Worm (Caenorhabditis elegans): ENCODE measurements around the gene C47D2.1.

The C47D2.1 gene

DNA sequence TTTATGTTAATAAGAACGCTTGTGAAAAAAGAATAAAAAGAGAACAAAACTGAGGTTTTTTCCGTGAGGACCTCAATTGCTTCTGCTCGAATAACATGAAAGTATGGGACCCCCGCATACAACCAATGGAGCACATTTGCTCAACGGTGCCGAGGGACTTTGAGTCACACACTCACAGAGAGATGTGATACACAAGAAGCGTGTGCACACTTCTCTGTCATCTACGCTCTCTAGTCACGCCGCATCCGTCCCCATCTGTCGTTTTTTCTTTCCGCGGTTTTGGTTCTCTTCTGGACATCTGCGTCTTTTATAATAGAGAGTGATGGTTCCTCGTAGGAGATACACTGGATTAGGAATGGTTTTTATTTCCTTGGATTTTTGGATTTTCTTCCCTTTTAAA is 8.9 kb upstream of the C47D2.1 start (continued):
- TF ChIP-seq T20F7.1 (GFP tag; optimal IDR thresholded peaks at IDR 0.05) (no peak), egl-43 (GFP tag; IDR thresholded peaks at IDR 0.05) (no peak), nhr-28 (tag; optimal IDR thresholded peaks at IDR 0.05) (no peak), daf-12 (tag; optimal IDR thresholded peaks at IDR 0.05) (no peak), ama-1 (optimal IDR thresholded peaks at IDR 0.05) (no peak), Y5F2A.4 (GFP tag; optimal IDR thresholded peaks at IDR 0.05) (no peak), nhr-77 (tag; optimal IDR thresholded peaks at IDR 0.05) (no peak), hlh-30 (tag; optimal IDR thresholded peaks at IDR 0.05; ENCODE audit: insufficient read depth) (peak; percentile 85), rbr-2 (tag; optimal IDR thresholded peaks at IDR 0.05) (peak; percentile 55)

ce11 chrX:8210999-8211398 is 3.9 kb upstream of the C47D2.1 start, which contains the start of gene cdd-1:
Gene cdd-1, minus strand, starts transcription at chrX:8211149.
- TF ChIP-seq ces-1 (GFP tag; optimal IDR thresholded peaks at IDR 0.05) (no peak), hmg-1.1 (GFP tag; IDR thresholded peaks at IDR 0.05) (no peak), F26F4.8 (GFP tag; conservative IDR thresholded peaks at IDR 0.05) (no peak), spr-1 (tag; optimal IDR thresholded peaks at IDR 0.05) (no peak), unc-62 (GFP tag; optimal IDR thresholded peaks at IDR 0.05 in 1 of 2) (peak in 1 of 2 experiments; percentile 47), unc-62 (tag; optimal IDR thresholded peaks at IDR 0.05) (no peak), lin-38 (GFP tag; IDR thresholded peaks at IDR 0.05) (no peak), lin-15B (tag; optimal IDR thresholded peaks at IDR 0.05) (no peak), dve-1 (tag; optimal IDR thresholded peaks at IDR 0.05; ENCODE audit: insufficient read depth) (peak; percentile 75), R02D3.7 (tag; optimal IDR thresholded peaks at IDR 0.05) (no peak), Y105C5A.15 (GFP tag; IDR thresholded peaks at IDR 0.05) (no peak), ctbp-1 (GFP tag; IDR thresholded peaks at IDR 0.05) (no peak), pqm-1 (tag; optimal IDR thresholded peaks at IDR 0.05) (peak; percentile 36), lin-1 (GFP tag; IDR thresholded peaks at IDR 0.05) (peak; percentile 61; the same call in 1 of the 2 replicates), daf-16 (GFP tag; optimal IDR thresholded peaks at IDR 0.05) (no peak), daf-16 (tag; optimal IDR thresholded peaks at IDR 0.05) (peak; percentile 77), zip-11 (GFP tag; IDR thresholded peaks at IDR 0.05) (no peak), unc-39 (tag; optimal IDR thresholded peaks at IDR 0.05) (no peak), dmd-6 (GFP tag; IDR thresholded peaks at IDR 0.05) (peak; percentile 53; the same call in 1 of the 2 replicates), dmd-9 (GFP tag; IDR thresholded peaks at IDR 0.05) (no peak), hlh-30 (tag; optimal IDR thresholded peaks at IDR 0.05; ENCODE audit: insufficient read depth) (peak; percentile 64), egl-27 (tag; optimal IDR thresholded peaks at IDR 0.05) (no peak), nhr-41 (GFP tag; IDR thresholded peaks at IDR 0.05) (0 out of 2 replicates have a peak, but pooled peaks have one; percentile 6), egl-43 (GFP tag; IDR thresholded peaks at IDR 0.05) (no peak), snpc-4 (tag; optimal IDR thresholded peaks at IDR 0.05) (no peak), snpc-1.2 (GFP tag; IDR thresholded peaks at IDR 0.05) (no peak), Y48G9A.11 (GFP tag; IDR thresholded peaks at IDR 0.05) (no peak), T26A8.4 (GFP tag; IDR thresholded peaks at IDR 0.05) (no peak), rbr-2 (tag; optimal IDR thresholded peaks at IDR 0.05) (no peak), dmd-8 (GFP tag; IDR thresholded peaks at IDR 0.05) (no peak), nhr-237 (tag; optimal IDR thresholded peaks at IDR 0.05) (no peak), php-3 (GFP tag; IDR thresholded peaks at IDR 0.05) (peak; percentile 97), ceh-20 (GFP tag; IDR thresholded peaks at IDR 0.05) (peak; percentile 73), nhr-42 (GFP tag; IDR thresholded peaks at IDR 0.05) (no peak), ZK337.2 (GFP tag; IDR thresholded peaks at IDR 0.05) (no peak), F10B5.3 (tag; optimal IDR thresholded peaks at IDR 0.05) (no peak), ZK546.5 (tag; optimal IDR thresholded peaks at IDR 0.05) (no peak), zfp-2 (tag; optimal IDR thresholded peaks at IDR 0.05) (no peak), zag-1 (tag; optimal IDR thresholded peaks at IDR 0.05) (no peak), lin-39 (tag; optimal IDR thresholded peaks at IDR 0.05) (no peak), duxl-1 (tag; optimal IDR thresholded peaks at IDR 0.05; ENCODE audit: poor library complexity) (no peak), hif-1 (tag; optimal IDR thresholded peaks at IDR 0.05) (no peak), madf-5 (GFP tag; IDR thresholded peaks at IDR 0.05) (no peak), nhr-6 (tag; optimal IDR thresholded peaks at IDR 0.05) (no peak), aly-2 (tag; optimal IDR thresholded peaks at IDR 0.05) (no peak)
